Fruit fly (Drosophila melanogaster): ENCODE data around the gene RfC38.

Gene RfC38

DNA sequence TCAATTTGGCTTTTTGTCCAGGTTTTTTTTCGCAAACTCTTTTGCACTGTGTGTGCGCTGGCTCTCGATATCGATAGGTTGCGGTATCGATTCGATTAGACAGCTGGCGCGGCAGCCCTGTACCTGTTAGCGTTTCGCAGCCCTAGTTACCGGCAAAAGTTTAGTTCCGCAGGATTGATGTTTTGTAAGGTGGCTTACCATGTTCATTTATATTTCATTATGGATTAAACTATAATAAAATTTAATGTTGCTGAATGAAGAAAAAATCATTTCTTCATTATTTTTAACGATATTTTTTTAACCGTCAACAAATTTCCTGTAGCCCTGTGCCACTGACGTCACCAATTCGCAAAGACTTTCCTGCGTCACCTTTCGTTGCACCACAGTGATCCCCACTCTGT, 23.9 kb downstream of the RfC38 start, which contains the start of gene Reps (continued):
- TF ChIP-seq CG13296 (GFP tag; optimal IDR thresholded peaks at IDR 0.05) (peak; percentile 97), stwl (tag; optimal IDR thresholded peaks at IDR 0.05) (peak; percentile 95), Dip3 (GFP tag; optimal IDR thresholded peaks at IDR 0.05) (peak; percentile 98), mld (GFP tag; IDR thresholded peaks at IDR 0.05; ENCODE audit: partially characterized antibody) (peak; percentile 64; the same call in 1 of the 3 replicates), Taf1 (GFP tag; IDR thresholded peaks at IDR 0.05) (peak; percentile 97), CG11504 (tag; optimal IDR thresholded peaks at IDR 0.05) (peak; percentile 97), chn (GFP tag; optimal IDR thresholded peaks at IDR 0.05) (peak; percentile 99), ash1 (GFP tag; optimal IDR thresholded peaks at IDR 0.05) (peak; percentile 57), Chrac-16 (GFP tag; optimal IDR thresholded peaks at IDR 0.05) (peak; percentile 99), HLH3B (GFP tag; IDR thresholded peaks at IDR 0.05) (peak; percentile 99), Nf-YC (tag; optimal IDR thresholded peaks at IDR 0.05) (peak; percentile 88), CG1233 (GFP tag; optimal IDR thresholded peaks at IDR 0.05) (peak; percentile 98), Atf3 (GFP tag; optimal IDR thresholded peaks at IDR 0.05) (peak; percentile 99), CG16813 (GFP tag; IDR thresholded peaks at IDR 0.05; ENCODE audit: partially characterized antibody) (peak; percentile 68), zen (tag; optimal IDR thresholded peaks at IDR 0.05) (peak; percentile 99), tx (GFP tag; optimal IDR thresholded peaks at IDR 0.05) (peak; percentile 96), CG15479 (GFP tag; optimal IDR thresholded peaks at IDR 0.05) (peak; percentile 78), CG7987 (GFP tag; optimal IDR thresholded peaks at IDR 0.05) (peak; percentile 94), HLHmδ (GFP tag; optimal IDR thresholded peaks at IDR 0.05) (peak; percentile 17), fru (optimal IDR thresholded peaks at IDR 0.05) (no peak), Doc2 (GFP tag; IDR thresholded peaks at IDR 0.05) (peak; percentile 96), eyg (GFP tag; optimal IDR thresholded peaks at IDR 0.05) (peak; percentile 92), Poxn (GFP tag; IDR thresholded peaks at IDR 0.05) (peak; percentile 95), Side (GFP tag; optimal IDR thresholded peaks at IDR 0.05) (peak; percentile 96), CG11085 (GFP tag; IDR thresholded peaks at IDR 0.05) (peak; percentile 99), NC2α (GFP tag; optimal IDR thresholded peaks at IDR 0.05) (peak; percentile 95), ftz-f1 (GFP tag; optimal IDR thresholded peaks at IDR 0.05) (peak; percentile 84), Opbp (GFP tag; IDR thresholded peaks at IDR 0.05; ENCODE audit: partially characterized antibody) (peak; percentile 15; the same call in 1 of the 3 replicates), CG15269 (tag; optimal IDR thresholded peaks at IDR 0.05) (peak; percentile 98), CHES-1-like (GFP tag; optimal IDR thresholded peaks at IDR 0.05) (peak; percentile 96), lmd (GFP tag; IDR thresholded peaks at IDR 0.05) (peak; percentile 99), gfzf (GFP tag; optimal IDR thresholded peaks at IDR 0.05) (peak; percentile 38), Rfx (GFP tag; IDR thresholded peaks at IDR 0.05) (peak; percentile 99), tgo (GFP tag; IDR thresholded peaks at IDR 0.05) (peak; percentile 99), CG7372 (GFP tag; IDR thresholded peaks at IDR 0.05) (peak; percentile 99), CG12155 (GFP tag; optimal IDR thresholded peaks at IDR 0.05) (peak; percentile 98), lola (GFP tag; optimal IDR thresholded peaks at IDR 0.05) (peak in 1 of 3 experiments; percentile 99), Antp (GFP tag; optimal IDR thresholded peaks at IDR 0.05) (peak; percentile 96), Asciz (GFP tag; optimal IDR thresholded peaks at IDR 0.05) (peak; percentile 97), Xbp1 (GFP tag; optimal IDR thresholded peaks at IDR 0.05) (peak; percentile 99), stc (GFP tag; IDR thresholded peaks at IDR 0.05) (peak; percentile 99), CG13775 (GFP tag; optimal IDR thresholded peaks at IDR 0.05) (peak; percentile 100), BtbVII (GFP tag; optimal IDR thresholded peaks at IDR 0.05) (peak; percentile 97), maf-S (GFP tag; optimal IDR thresholded peaks at IDR 0.05) (peak; percentile 97), CG43689 (GFP tag; IDR thresholded peaks at IDR 0.05) (peak; percentile 97), Lim3 (GFP tag; IDR thresholded peaks at IDR 0.05) (peak; percentile 96), sob (GFP tag; IDR thresholded peaks at IDR 0.05) (peak; percentile 99), mirr (GFP tag; optimal IDR thresholded peaks at IDR 0.05) (peak; percentile 94), CG4360 (GFP tag; IDR thresholded peaks at IDR 0.05) (peak; percentile 88), CG8478 (optimal IDR thresholded peaks at IDR 0.05) (no peak), CG17359 (tag; optimal IDR thresholded peaks at IDR 0.05) (peak; percentile 98), org-1 (GFP tag; optimal IDR thresholded peaks at IDR 0.05) (peak; percentile 95)
